Worm (Caenorhabditis elegans) whole organism, L3 larva: ENCODE measurements around the gene mls-1.
"Not testable (repeated sequence)": the region's sequence is repeated elsewhere in the genome, so short reads cannot be mapped to it uniquely, and the experiment has no call there.

Source experiments
- fos-1 ChIP-seq: fragments of 150-350 bp; optimal IDR thresholded peaks from 2 replicates; lab custom pipeline; 2014; ENCODE audit warnings: missing biosample characterization, missing genetic modification characterization
- pqm-1 ChIP-seq: fragments of 150-350 bp; optimal IDR thresholded peaks from 2 replicates; lab custom pipeline; 2017; ENCODE audit warnings: missing biosample characterization, missing genetic modification characterization, inconsistent platforms
- tbx-2 ChIP-seq: sonication (generic microtip); optimal IDR thresholded peaks from 2 replicates; lab custom pipeline; 2016; ENCODE audit warnings: mild to moderate bottlenecking, missing genetic modification characterization, missing compliant biosample characterization
- unc-39 ChIP-seq: sonication (generic microtip); optimal IDR thresholded peaks from 4 replicates; lab custom pipeline; 2017; ENCODE audit warnings: missing biosample characterization, missing genetic modification characterization
- zag-1 ChIP-seq: fragments of 150-350 bp; optimal IDR thresholded peaks from 2 replicates; lab custom pipeline; 2014; ENCODE audit warnings: missing biosample characterization, missing genetic modification characterization

DNA sequence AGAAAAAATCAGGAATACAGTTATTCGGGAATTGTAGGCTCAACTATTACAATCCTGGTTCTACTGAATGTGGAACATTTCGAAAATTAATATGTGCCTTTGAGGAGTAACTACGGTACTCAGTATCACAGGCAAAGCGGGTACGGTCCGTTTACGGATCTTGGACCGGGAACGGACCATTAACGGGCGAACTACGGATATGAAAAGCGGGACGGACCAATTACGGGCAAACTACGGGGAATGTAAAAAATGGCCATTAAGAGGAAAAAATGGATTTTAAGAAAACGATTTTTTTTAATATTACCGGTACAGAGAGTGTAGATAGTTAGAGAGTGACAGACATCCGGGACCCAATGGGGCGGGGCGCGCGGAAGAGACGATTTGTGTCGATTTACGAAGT lies 8.8 kb downstream of the mls-1 start, which contains the start of gene H14A12.5:
- TF ChIP-seq unc-39 (tag; lab: Kevin White, UChicago); zag-1; fos-1 (tag; lab: Kevin White, UChicago); tbx-2; pqm-1 (tag; lab: Kevin White, UChicago): not testable (repeated sequence)
